Fruit fly (Drosophila melanogaster) whole organism, embryonic: ENCODE results near the gene Ccp84Aa.

Source experiments
- Blimp-1 ChIP-seq: fragments of 200-800 bp; sonication (Bioruptor generic); optimal IDR thresholded peaks from 3 replicates; lab custom pipeline; 2018; ENCODE audit warnings: missing biosample characterization, missing genetic modification characterization, mild to moderate bottlenecking, moderate library complexity, missing genetic modification reagents
- BtbVII ChIP-seq: fragments of 200-800 bp; sonication (Bioruptor generic); optimal IDR thresholded peaks from 3 replicates; lab custom pipeline; 2017; ENCODE audit warnings: missing biosample characterization, mild to moderate bottlenecking, missing genetic modification characterization
- CG10543 ChIP-seq: fragments of 200-800 bp; sonication (Bioruptor generic); optimal IDR thresholded peaks from 3 replicates; lab custom pipeline; 2017; ENCODE audit warnings: missing biosample characterization, mild to moderate bottlenecking, missing genetic modification characterization, moderate library complexity
- CG10979 ChIP-seq: fragments of 200-800 bp; sonication (Bioruptor generic); optimal IDR thresholded peaks from 2 replicates; lab custom pipeline; 2018; ENCODE audit warnings: missing biosample characterization, mild to moderate bottlenecking, missing genetic modification characterization, moderate library complexity
- CG11696 ChIP-seq: fragments of 200-800 bp; sonication (Bioruptor generic); IDR thresholded peaks from 2 replicates; pipeline ENCODE4 v1.3.6; 2022; ENCODE audit warnings: missing biosample characterization, missing genetic modification characterization
- CG12391 ChIP-seq: fragments of 200-800 bp; sonication (Bioruptor generic); optimal IDR thresholded peaks from 3 replicates; lab custom pipeline; 2018; ENCODE audit warnings: missing biosample characterization, mild to moderate bottlenecking, missing genetic modification characterization, moderate library complexity
- CG13424 ChIP-seq: fragments of 200-800 bp; sonication (Bioruptor generic); optimal IDR thresholded peaks from 2 replicates; lab custom pipeline; 2019; ENCODE audit warnings: missing biosample characterization, mild to moderate bottlenecking, missing genetic modification characterization, moderate library complexity
- CG15601 ChIP-seq: fragments of 200-800 bp; sonication (Bioruptor generic); optimal IDR thresholded peaks from 3 replicates; lab custom pipeline; 2019; ENCODE audit warnings: missing biosample characterization, mild to moderate bottlenecking, missing genetic modification characterization, moderate library complexity
- CG15696 ChIP-seq: fragments of 200-800 bp; sonication (Bioruptor generic); optimal IDR thresholded peaks from 2 replicates; lab custom pipeline; 2019; ENCODE audit warnings: missing biosample characterization, mild to moderate bottlenecking, missing genetic modification characterization, moderate library complexity
- CG1602 ChIP-seq: fragments of 200-800 bp; sonication (Bioruptor generic); optimal IDR thresholded peaks from 3 replicates; lab custom pipeline; 2016; ENCODE audit warnings: missing biosample characterization, missing genetic modification characterization
- CG17829 ChIP-seq: fragments of 200-800 bp; optimal IDR thresholded peaks from 2 replicates; lab custom pipeline; 2019; ENCODE audit warnings: missing biosample characterization, mild to moderate bottlenecking, missing genetic modification characterization, moderate library complexity
- CG18262 ChIP-seq: fragments of 200-800 bp; optimal IDR thresholded peaks from 3 replicates; lab custom pipeline; 2019; ENCODE audit warnings: missing biosample characterization, mild to moderate bottlenecking, missing genetic modification characterization, moderate library complexity
- CG1832 ChIP-seq: fragments of 200-800 bp; sonication (Bioruptor generic); optimal IDR thresholded peaks from 2 replicates; lab custom pipeline; 2017; ENCODE audit warnings: missing biosample characterization, mild to moderate bottlenecking, missing genetic modification characterization, inconsistent platforms
- CG30431 ChIP-seq: fragments of 200-800 bp; sonication (Bioruptor generic); optimal IDR thresholded peaks from 2 replicates; lab custom pipeline; 2017; ENCODE audit warnings: missing biosample characterization, missing genetic modification characterization
- CG31441 ChIP-seq: fragments of 200-800 bp; sonication (Bioruptor generic); IDR thresholded peaks from 2 replicates; pipeline ENCODE4 v1.3.6; 2022; ENCODE audit warnings: missing biosample characterization, missing genetic modification characterization
- CG32532 ChIP-seq: fragments of 200-800 bp; sonication (Bioruptor generic); IDR thresholded peaks from 2 replicates; pipeline ENCODE4 v1.3.6; 2022; ENCODE audit warnings: missing biosample characterization, missing genetic modification characterization
- CG32767 ChIP-seq: fragments of 200-800 bp; sonication (Bioruptor generic); IDR thresholded peaks from 2 replicates; pipeline ENCODE4 v1.3.6; 2022; ENCODE audit warnings: missing biosample characterization, missing genetic modification characterization
- CG4424 ChIP-seq: fragments of 200-800 bp; sonication (Bioruptor generic); optimal IDR thresholded peaks from 3 replicates; lab custom pipeline; 2016; ENCODE audit warnings: missing biosample characterization, missing genetic modification characterization
- CG6254 ChIP-seq: fragments of 200-800 bp; sonication (Bioruptor generic); optimal IDR thresholded peaks from 3 replicates; lab custom pipeline; 2017; ENCODE audit warnings: mild to moderate bottlenecking, missing biosample characterization, missing genetic modification reagents, missing genetic modification characterization
- CG7271 ChIP-seq: fragments of 200-800 bp; sonication (Bioruptor generic); optimal IDR thresholded peaks from 2 replicates; lab custom pipeline; 2018; ENCODE audit warnings: missing biosample characterization, mild to moderate bottlenecking, missing genetic modification characterization, moderate library complexity
- CG7372 ChIP-seq: fragments of 200-800 bp; sonication (Bioruptor generic); IDR thresholded peaks from 2 replicates; pipeline ENCODE4 v1.3.6; 2022; ENCODE audit warnings: missing biosample characterization, missing genetic modification characterization
- Chrac-16 ChIP-seq: fragments of 200-800 bp; sonication (Bioruptor generic); optimal IDR thresholded peaks from 3 replicates; lab custom pipeline; 2016; ENCODE audit warnings: missing biosample characterization, missing genetic modification characterization
- D19A ChIP-seq: fragments of 200-800 bp; optimal IDR thresholded peaks from 3 replicates; lab custom pipeline; 2019; ENCODE audit warnings: missing biosample characterization, mild to moderate bottlenecking, missing genetic modification characterization, moderate library complexity
- Fer1 ChIP-seq: fragments of 200-800 bp; sonication (Bioruptor generic); optimal IDR thresholded peaks from 2 replicates; lab custom pipeline; 2017; ENCODE audit warnings: missing biosample characterization, mild to moderate bottlenecking, missing genetic modification characterization
- HLH3B ChIP-seq: fragments of 200-800 bp; sonication (Bioruptor generic); IDR thresholded peaks from 2 replicates; pipeline ENCODE4 v1.3.6; 2022; ENCODE audit warnings: missing biosample characterization, missing genetic modification characterization
- Kr ChIP-seq: fragments of 200-800 bp; sonication (Bioruptor generic); optimal IDR thresholded peaks from 2 replicates; lab custom pipeline; 2017; ENCODE audit warnings: missing biosample characterization, mild to moderate bottlenecking, missing genetic modification characterization
- MESR4 ChIP-seq: fragments of 200-800 bp; sonication (Bioruptor generic); optimal IDR thresholded peaks from 2 replicates; lab custom pipeline; 2018; ENCODE audit warnings: missing biosample characterization, mild to moderate bottlenecking, missing genetic modification characterization, moderate library complexity
- Med ChIP-seq: fragments of 200-800 bp; sonication (Bioruptor generic); peaks from one replicate; lab custom pipeline; 2016; ENCODE audit warnings: missing biosample characterization, missing genetic modification characterization, mild to moderate bottlenecking, inconsistent platforms, moderate library complexity
- NK7.1 ChIP-seq: fragments of 200-800 bp; sonication (Bioruptor generic); optimal IDR thresholded peaks from 3 replicates; lab custom pipeline; 2016; ENCODE audit warnings: missing biosample characterization, missing genetic modification characterization
- Nf-YB ChIP-seq: fragments of 200-800 bp; sonication (Bioruptor generic); optimal IDR thresholded peaks from 3 replicates; lab custom pipeline; 2019; ENCODE audit warnings: missing biosample characterization, mild to moderate bottlenecking, missing genetic modification characterization, moderate library complexity
- Sin3A ChIP-seq: fragments of >200 bp; optimal IDR thresholded peaks from 2 replicates; lab custom pipeline; 2018
- Trl ChIP-seq, 3 experiments: fragments of >200 bp in 2 of 3; fragments of 200-800 bp in 1 of 3; sonication (Bioruptor generic) in 1 of 3; optimal IDR thresholded peaks; 2 replicates in 1 of 3; 3 replicates in 2 of 3; lab custom pipeline; 2016 to 2017; ENCODE audit warnings: missing biosample characterization in 1 of 3, missing genetic modification characterization in 1 of 3
- ara ChIP-seq: fragments of 200-800 bp; sonication (Bioruptor generic); IDR thresholded peaks from 2 replicates; pipeline ENCODE4 v1.3.6; 2022; ENCODE audit warnings: missing biosample characterization, missing genetic modification characterization
- bsh ChIP-seq, 2 experiments: fragments of 200-800 bp; sonication (Bioruptor generic); optimal IDR thresholded peaks; 2 replicates each; lab custom pipeline; 2017 to 2018; ENCODE audit warnings: mild to moderate bottlenecking in 2 of 2, missing biosample characterization in 2 of 2, missing genetic modification characterization in 2 of 2, moderate library complexity in 1 of 2
- btn ChIP-seq: fragments of 200-800 bp; sonication (Bioruptor generic); optimal IDR thresholded peaks from 2 replicates; lab custom pipeline; 2016; ENCODE audit warnings: missing biosample characterization, missing genetic modification characterization
- dmrt11E ChIP-seq: fragments of 200-800 bp; sonication (Bioruptor generic); optimal IDR thresholded peaks from 3 replicates; lab custom pipeline; 2018; ENCODE audit warnings: missing biosample characterization, mild to moderate bottlenecking, missing genetic modification characterization, moderate library complexity
- fd64A ChIP-seq: fragments of 200-800 bp; sonication (Bioruptor generic); optimal IDR thresholded peaks from 3 replicates; lab custom pipeline; 2018; ENCODE audit warnings: missing biosample characterization, mild to moderate bottlenecking, missing genetic modification characterization
- gcm ChIP-seq: fragments of 200-800 bp; sonication (Bioruptor generic); optimal IDR thresholded peaks from 2 replicates; lab custom pipeline; 2019; ENCODE audit warnings: missing biosample characterization, mild to moderate bottlenecking, missing genetic modification characterization, moderate library complexity
- grn ChIP-seq: fragments of 200-800 bp; sonication (Bioruptor generic); optimal IDR thresholded peaks from 3 replicates; lab custom pipeline; 2017; ENCODE audit warnings: missing biosample characterization, missing genetic modification characterization
- her ChIP-seq: fragments of 200-800 bp; sonication (Bioruptor generic); optimal IDR thresholded peaks from 2 replicates; lab custom pipeline; 2016; ENCODE audit warnings: missing biosample characterization, missing genetic modification characterization
- lilli ChIP-seq: fragments of 200-800 bp; sonication (Bioruptor generic); optimal IDR thresholded peaks from 3 replicates; lab custom pipeline; 2016; ENCODE audit warnings: missing biosample characterization, missing genetic modification characterization
- nerfin-1 ChIP-seq: fragments of 200-800 bp; sonication (Bioruptor generic); optimal IDR thresholded peaks from 3 replicates; lab custom pipeline; 2019; ENCODE audit warnings: missing biosample characterization, mild to moderate bottlenecking, missing genetic modification characterization, moderate library complexity
- pros ChIP-seq: fragments of 200-800 bp; sonication (Bioruptor generic); optimal IDR thresholded peaks from 3 replicates; lab custom pipeline; 2019; ENCODE audit warnings: missing biosample characterization, mild to moderate bottlenecking, missing genetic modification characterization, moderate library complexity
- ranshi ChIP-seq: fragments of 200-800 bp; sonication (Bioruptor generic); IDR thresholded peaks from 2 replicates; pipeline ENCODE4 v1.3.6; 2022; ENCODE audit warnings: missing biosample characterization, missing genetic modification characterization
- sens ChIP-seq: fragments of 200-800 bp; sonication (Bioruptor generic); peaks from one replicate; lab custom pipeline; 2016; ENCODE audit warnings: missing biosample characterization, missing genetic modification characterization
- unpg ChIP-seq: fragments of 200-800 bp; sonication (Bioruptor generic); optimal IDR thresholded peaks from 3 replicates; lab custom pipeline; 2018; ENCODE audit warnings: missing biosample characterization, mild to moderate bottlenecking, missing genetic modification characterization, moderate library complexity

Gene Ccp84Aa

DNA sequence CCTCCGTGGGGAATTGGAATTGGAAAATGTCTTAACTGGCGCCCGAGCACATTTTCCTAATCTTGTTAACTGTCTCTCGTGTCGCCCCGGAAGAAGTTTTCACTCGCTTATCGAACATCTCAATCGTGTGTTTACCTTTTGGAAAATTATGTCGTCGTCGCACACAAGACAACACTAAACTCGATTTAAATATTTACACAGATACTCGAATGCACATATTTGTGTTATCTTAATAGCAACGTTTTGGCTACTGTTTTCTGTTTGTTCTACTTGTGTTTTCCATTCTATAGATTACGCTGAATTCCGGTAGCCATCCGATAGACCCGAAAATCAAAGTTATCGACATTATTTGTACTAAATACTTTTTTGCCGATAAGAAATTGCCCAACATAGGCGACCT is 36.6 kb upstream of the Ccp84Aa start (continued):
- TF ChIP-seq her (GFP tag; lab: Kevin White, UChicago) (peak; percentile 31), CG10543 (no peak), Blimp-1 (peak; percentile 43), fd64A (GFP tag; lab: Kevin White, UChicago) (peak; percentile 70), lilli (GFP tag; lab: Kevin White, UChicago) (no peak), nerfin-1 (tag; lab: Kevin White, UChicago) (peak; percentile 46), CG32767 (GFP tag; lab: Robert Waterston, UW) (no peak), ara (peak; percentile 69), btn (GFP tag; lab: Kevin White, UChicago) (peak; percentile 5), CG15696 (peak; percentile 93), Chrac-16 (GFP tag; lab: Kevin White, UChicago) (no peak), CG13424 (tag; lab: Kevin White, UChicago) (peak; percentile 19), CG10979 (tag; lab: Kevin White, UChicago) (peak; percentile 40), CG1602 (peak; percentile 33), CG32532 (GFP tag; lab: Robert Waterston, UW) (no peak), MESR4 (no peak), CG12391 (tag; lab: Kevin White, UChicago) (peak; percentile 36), BtbVII (GFP tag; lab: Kevin White, UChicago) (peak; percentile 8), CG4424 (peak; percentile 28), Trl (optimal IDR thresholded peaks at IDR 0.05; lab: Kevin White, UChicago) (no peak), Trl (GFP tag; optimal IDR thresholded peaks at IDR 0.05; lab: Kevin White, UChicago) (peak; percentile 20), CG31441 (GFP tag; lab: Robert Waterston, UW) (peak; percentile 31; the same call in 1 of the 2 replicates), CG17829 (tag; lab: Kevin White, UChicago) (peak; percentile 13), Fer1 (no peak), sens (peak; percentile 85), bsh (GFP tag; optimal IDR thresholded peaks at IDR 0.05; lab: Kevin White, UChicago) (peak in 1 of 2 experiments; percentile 58), pros (no peak), ranshi (GFP tag; lab: Robert Waterston, UW) (0 out of 2 replicates have a peak, but pooled peaks have one; percentile 27), CG30431 (GFP tag; lab: Kevin White, UChicago) (no peak), CG1832 (no peak), D19A (tag; lab: Kevin White, UChicago) (peak; percentile 28), Kr (peak; percentile 87), dmrt11E (tag; lab: Kevin White, UChicago) (peak; percentile 82), CG15601 (tag; lab: Kevin White, UChicago) (peak; percentile 39), grn (GFP tag; lab: Kevin White, UChicago) (peak; percentile 79), HLH3B (no peak), NK7.1 (GFP tag; lab: Kevin White, UChicago) (no peak), Med (peak; percentile 77), gcm (peak; percentile 34), Sin3A (no peak), CG6254 (peak; percentile 32), CG7372 (GFP tag; lab: Robert Waterston, UW) (no peak), unpg (peak; percentile 34), CG18262 (tag; lab: Kevin White, UChicago) (peak; percentile 51), CG7271 (peak; percentile 76), Nf-YB (GFP tag; lab: Kevin White, UChicago) (peak; percentile 5), CG11696 (GFP tag; lab: Robert Waterston, UW) (no peak)
